Worm (Caenorhabditis elegans) whole organism, L1 larva: Measurements from ENCODE around the gene C10F3.7.

Experiments used
- F16B12.6 ChIP-seq: fragments of 150-350 bp; optimal IDR thresholded peaks from 2 replicates; lab custom pipeline; 2014; ENCODE audit warnings: missing biosample characterization, missing genetic modification characterization
- aly-2 ChIP-seq: fragments of 150-350 bp; optimal IDR thresholded peaks from 2 replicates; lab custom pipeline; 2014; ENCODE audit warnings: missing biosample characterization, missing genetic modification characterization
- blmp-1 ChIP-seq: fragments of 150-350 bp; optimal IDR thresholded peaks from 2 replicates; lab custom pipeline; 2014; ENCODE audit warnings: missing biosample characterization, missing genetic modification characterization
- elt-2 ChIP-seq: sonication (generic microtip); optimal IDR thresholded peaks from 2 replicates; lab custom pipeline; 2016; ENCODE audit warnings: missing genetic modification characterization, mild to moderate bottlenecking, inconsistent platforms, missing compliant biosample characterization, missing genetic modification reagents
- fos-1 ChIP-seq: fragments of 150-350 bp; optimal IDR thresholded peaks from 2 replicates; lab custom pipeline; 2014; ENCODE audit warnings: missing biosample characterization, missing genetic modification characterization
- isw-1 ChIP-seq: fragments of 200-800 bp; sonication (Bioruptor generic); IDR thresholded peaks from 2 replicates; pipeline ENCODE4 v1.3.6; 2022; ENCODE audit warnings: missing genetic modification characterization, missing compliant biosample characterization
- lsy-2 ChIP-seq, 2 experiments: fragments of 150-350 bp; optimal IDR thresholded peaks; 2 replicates each; lab custom pipeline; 2014; ENCODE audit warnings: missing biosample characterization in 2 of 2, missing genetic modification characterization in 2 of 2
- pax-3 ChIP-seq: fragments of 200-800 bp; sonication (Bioruptor generic); optimal IDR thresholded peaks from 2 replicates; lab custom pipeline; 2018; ENCODE audit warnings: mild to moderate bottlenecking, missing genetic modification characterization, moderate library complexity, missing compliant biosample characterization
- rnt-1 ChIP-seq: sonication (generic microtip); optimal IDR thresholded peaks from 2 replicates; lab custom pipeline; 2016; ENCODE audit warnings: mild to moderate bottlenecking, missing genetic modification characterization, moderate library complexity, missing compliant biosample characterization
- snpc-4 ChIP-seq: fragments of 150-350 bp; optimal IDR thresholded peaks from 2 replicates; lab custom pipeline; 2014; ENCODE audit warnings: missing biosample characterization, missing genetic modification characterization
- unc-130 ChIP-seq: fragments of 150-350 bp; optimal IDR thresholded peaks from 2 replicates; lab custom pipeline; 2017; ENCODE audit warnings: missing biosample characterization, missing genetic modification characterization, inconsistent platforms
- unc-86 ChIP-seq: sonication (generic microtip); optimal IDR thresholded peaks from 2 replicates; lab custom pipeline; 2016; ENCODE audit warnings: missing genetic modification characterization, missing compliant biosample characterization
- zip-4 ChIP-seq: fragments of 200-800 bp; sonication (Bioruptor generic); optimal IDR thresholded peaks from 2 replicates; lab custom pipeline; 2018; ENCODE audit warnings: mild to moderate bottlenecking, missing genetic modification characterization, moderate library complexity, missing compliant biosample characterization

ce11 chrV:5939503-5940072, 47.1 kb downstream of the C10F3.7 start, which contains the start of gene syf-3:
- TF ChIP-seq elt-2, result no peak
- TF ChIP-seq isw-1, result peak; percentile 42
- TF ChIP-seq zip-4, result no peak
- TF ChIP-seq aly-2 (tag; lab: Kevin White, UChicago), result peak; percentile 69
- TF ChIP-seq rnt-1 (tag; lab: Kevin White, UChicago), result peak; percentile 87
- TF ChIP-seq fos-1, result peak; percentile 36
- peak; percentile 38 for TF ChIP-seq snpc-4 (tag; lab: Kevin White, UChicago)
- TF ChIP-seq blmp-1 (tag; lab: Kevin White, UChicago), result no peak
- TF ChIP-seq lsy-2 (tag; optimal IDR thresholded peaks at IDR 0.05; lab: Kevin White, UChicago), result peak; percentile 72 to 78
- no peak for TF ChIP-seq pax-3 (tag; lab: Kevin White, UChicago)
- no peak for TF ChIP-seq unc-130 (tag; lab: Kevin White, UChicago)
- peak; percentile 30 for TF ChIP-seq F16B12.6 (tag; lab: Kevin White, UChicago)
- TF ChIP-seq unc-86, result peak; percentile 68
